Fruit fly (Drosophila melanogaster) whole organism, embryonic: ENCODE results near the gene CG42728.

ENCODE experiments used
- Blimp-1 ChIP-seq: fragments of 200-800 bp; sonication (Bioruptor generic); optimal IDR thresholded peaks from 3 replicates; lab custom pipeline; 2018; ENCODE audit warnings: missing biosample characterization, missing genetic modification characterization, mild to moderate bottlenecking, moderate library complexity, missing genetic modification reagents
- CG12104 ChIP-seq: fragments of 200-800 bp; sonication (Bioruptor generic); optimal IDR thresholded peaks from 3 replicates; lab custom pipeline; 2016; ENCODE audit warnings: missing biosample characterization, missing genetic modification characterization
- CG13894 ChIP-seq: fragments of 200-800 bp; sonication (Bioruptor generic); optimal IDR thresholded peaks from 3 replicates; lab custom pipeline; 2018; ENCODE audit warnings: missing biosample characterization, mild to moderate bottlenecking, missing genetic modification characterization, moderate library complexity
- CG17186 ChIP-seq: fragments of 200-800 bp; sonication (Bioruptor generic); optimal IDR thresholded peaks from 3 replicates; lab custom pipeline; 2017; ENCODE audit warnings: missing biosample characterization, missing genetic modification reagents, missing genetic modification characterization
- CG18262 ChIP-seq: fragments of 200-800 bp; optimal IDR thresholded peaks from 3 replicates; lab custom pipeline; 2019; ENCODE audit warnings: missing biosample characterization, mild to moderate bottlenecking, missing genetic modification characterization, moderate library complexity
- CG18476 ChIP-seq: fragments of 200-800 bp; sonication (Bioruptor generic); optimal IDR thresholded peaks from 2 replicates; lab custom pipeline; 2016; ENCODE audit warnings: missing biosample characterization, mild to moderate bottlenecking, missing genetic modification characterization
- CG34376 ChIP-seq: fragments of 200-800 bp; sonication (Bioruptor generic); optimal IDR thresholded peaks from 2 replicates; lab custom pipeline; 2018; ENCODE audit warnings: missing biosample characterization, mild to moderate bottlenecking, missing genetic modification characterization
- CG4328 ChIP-seq: fragments of 200-800 bp; sonication (Bioruptor generic); optimal IDR thresholded peaks from 3 replicates; lab custom pipeline; 2017; ENCODE audit warnings: missing biosample characterization, missing genetic modification reagents, missing genetic modification characterization
- CG6854 ChIP-seq: fragments of 200-800 bp; sonication (Bioruptor generic); optimal IDR thresholded peaks from 3 replicates; lab custom pipeline; 2017; ENCODE audit warnings: missing biosample characterization, mild to moderate bottlenecking, missing genetic modification characterization
- CG8089 ChIP-seq: fragments of 200-800 bp; sonication (Bioruptor generic); optimal IDR thresholded peaks from 3 replicates; lab custom pipeline; 2016; ENCODE audit warnings: missing biosample characterization, missing genetic modification characterization
- CG9437 ChIP-seq: fragments of 200-800 bp; sonication (Bioruptor generic); optimal IDR thresholded peaks from 2 replicates; lab custom pipeline; 2018; ENCODE audit warnings: missing biosample characterization, mild to moderate bottlenecking, missing genetic modification characterization
- CkIIα-i1 ChIP-seq: fragments of 200-800 bp; sonication (Bioruptor generic); IDR thresholded peaks from 2 replicates; pipeline ENCODE4 v1.3.6; 2022; ENCODE audit warnings: missing biosample characterization, missing genetic modification characterization
- Dad ChIP-seq: fragments of 200-800 bp; sonication (Bioruptor generic); optimal IDR thresholded peaks from 3 replicates; lab custom pipeline; 2016; ENCODE audit warnings: missing biosample characterization, missing genetic modification characterization
- Dll ChIP-seq: fragments of 200-800 bp; sonication (Bioruptor generic); IDR thresholded peaks from 4 replicates; pipeline ENCODE4 v1.3.6; 2022; ENCODE audit warnings: missing biosample characterization, missing genetic modification characterization; ENCODE audit not compliant: partially characterized antibody
- Doc2 ChIP-seq: fragments of 200-800 bp; sonication (Bioruptor generic); IDR thresholded peaks from 2 replicates; pipeline ENCODE4 v1.3.6; 2022; ENCODE audit warnings: missing biosample characterization, missing genetic modification characterization
- Drgx ChIP-seq: fragments of 200-800 bp; sonication (Bioruptor generic); IDR thresholded peaks from 2 replicates; pipeline ENCODE4 v1.3.6; 2022; ENCODE audit warnings: missing biosample characterization, missing genetic modification characterization
- HLH3B ChIP-seq: fragments of 200-800 bp; sonication (Bioruptor generic); IDR thresholded peaks from 2 replicates; pipeline ENCODE4 v1.3.6; 2022; ENCODE audit warnings: missing biosample characterization, missing genetic modification characterization
- HLH54F ChIP-seq: fragments of 200-800 bp; sonication (Bioruptor generic); optimal IDR thresholded peaks from 3 replicates; lab custom pipeline; 2016; ENCODE audit warnings: missing biosample characterization, missing genetic modification characterization
- HmgZ ChIP-seq: fragments of 200-800 bp; sonication (Bioruptor generic); optimal IDR thresholded peaks from 2 replicates; lab custom pipeline; 2018; ENCODE audit warnings: missing biosample characterization, mild to moderate bottlenecking, missing genetic modification characterization
- Hmx ChIP-seq: fragments of 200-800 bp; sonication (Bioruptor generic); optimal IDR thresholded peaks from 2 replicates; lab custom pipeline; 2016; ENCODE audit warnings: missing biosample characterization, missing genetic modification characterization
- Lim3 ChIP-seq: fragments of 200-800 bp; sonication (Bioruptor generic); IDR thresholded peaks from 2 replicates; pipeline ENCODE4 v1.3.6; 2022; ENCODE audit warnings: missing biosample characterization, missing genetic modification characterization
- Meics ChIP-seq: fragments of 200-800 bp; sonication (Bioruptor generic); optimal IDR thresholded peaks from 2 replicates; lab custom pipeline; 2017; ENCODE audit warnings: missing biosample characterization, mild to moderate bottlenecking, missing genetic modification characterization
- NC2α ChIP-seq: fragments of 200-800 bp; sonication (Bioruptor generic); optimal IDR thresholded peaks from 2 replicates; lab custom pipeline; 2016; ENCODE audit warnings: missing biosample characterization, missing genetic modification characterization
- Rx ChIP-seq: fragments of 200-800 bp; sonication (Bioruptor generic); IDR thresholded peaks from 2 replicates; pipeline ENCODE4 v1.3.6; 2022; ENCODE audit warnings: missing biosample characterization, missing genetic modification characterization
- Sin3A ChIP-seq: fragments of >200 bp; optimal IDR thresholded peaks from 2 replicates; lab custom pipeline; 2018
- Spps ChIP-seq: fragments of 200-800 bp; sonication (Bioruptor generic); optimal IDR thresholded peaks from 2 replicates; lab custom pipeline; 2018; ENCODE audit warnings: missing biosample characterization, mild to moderate bottlenecking, missing genetic modification characterization
- ase ChIP-seq: fragments of 200-800 bp; sonication (Bioruptor generic); IDR thresholded peaks from 3 replicates; pipeline ENCODE4 v1.3.6; 2022; ENCODE audit warnings: missing biosample characterization, missing genetic modification characterization
- dan ChIP-seq: fragments of 200-800 bp; sonication (Bioruptor generic); IDR thresholded peaks from 2 replicates; pipeline ENCODE4 v1.3.6; 2022; ENCODE audit warnings: missing biosample characterization, missing genetic modification characterization
- ewg ChIP-seq: fragments of 200-800 bp; sonication (Bioruptor generic); optimal IDR thresholded peaks from 3 replicates; lab custom pipeline; 2017; ENCODE audit warnings: mild to moderate bottlenecking, missing biosample characterization, missing genetic modification reagents, missing genetic modification characterization
- fd64A ChIP-seq: fragments of 200-800 bp; sonication (Bioruptor generic); optimal IDR thresholded peaks from 3 replicates; lab custom pipeline; 2018; ENCODE audit warnings: missing biosample characterization, mild to moderate bottlenecking, missing genetic modification characterization
- hkb ChIP-seq, 2 experiments: fragments of 200-800 bp in 1 of 2; fragments of >200 bp in 1 of 2; sonication (Bioruptor generic) in 1 of 2; IDR thresholded peaks in 1 of 2; optimal IDR thresholded peaks in 1 of 2; 2 replicates each; pipeline versions ENCODE4 v1.3.6 to Lab custom; 2017 to 2022; ENCODE audit warnings: missing biosample characterization in 1 of 2, missing genetic modification characterization in 1 of 2
- jumu ChIP-seq: fragments of 200-800 bp; sonication (Bioruptor generic); optimal IDR thresholded peaks from 3 replicates; lab custom pipeline; 2016; ENCODE audit warnings: missing biosample characterization, missing genetic modification characterization
- lab ChIP-seq: fragments of 200-800 bp; sonication (Bioruptor generic); optimal IDR thresholded peaks from 3 replicates; lab custom pipeline; 2017; ENCODE audit warnings: missing biosample characterization, missing genetic modification characterization, mild to moderate bottlenecking, moderate library complexity, missing genetic modification reagents
- mam ChIP-seq: fragments of 200-800 bp; sonication (Bioruptor generic); optimal IDR thresholded peaks from 3 replicates; lab custom pipeline; 2016; ENCODE audit warnings: missing biosample characterization, missing genetic modification characterization
- mld ChIP-seq: fragments of 200-800 bp; sonication (Bioruptor generic); IDR thresholded peaks from 3 replicates; pipeline ENCODE4 v1.3.6; 2022; ENCODE audit warnings: missing biosample characterization, missing genetic modification characterization; ENCODE audit not compliant: partially characterized antibody
- odd ChIP-seq: fragments of 200-800 bp; sonication (Bioruptor generic); optimal IDR thresholded peaks from 2 replicates; lab custom pipeline; 2017; ENCODE audit warnings: missing biosample characterization, mild to moderate bottlenecking, missing genetic modification characterization
- otp ChIP-seq: fragments of 200-800 bp; sonication (Bioruptor generic); IDR thresholded peaks from 3 replicates; pipeline ENCODE4, ENCODE4 v1.3.6; 2022; ENCODE audit warnings: missing biosample characterization, missing genetic modification characterization
- phol ChIP-seq: fragments of 200-800 bp; sonication (Bioruptor generic); optimal IDR thresholded peaks from 3 replicates; lab custom pipeline; 2018; ENCODE audit warnings: missing biosample characterization, mild to moderate bottlenecking, missing genetic modification characterization, moderate library complexity
- pros ChIP-seq: fragments of 200-800 bp; sonication (Bioruptor generic); optimal IDR thresholded peaks from 3 replicates; lab custom pipeline; 2019; ENCODE audit warnings: missing biosample characterization, mild to moderate bottlenecking, missing genetic modification characterization, moderate library complexity
- psq ChIP-seq: fragments of 200-800 bp; sonication (Bioruptor generic); optimal IDR thresholded peaks from 2 replicates; lab custom pipeline; 2017; ENCODE audit warnings: missing biosample characterization, missing genetic modification characterization
- run ChIP-seq: fragments of 200-800 bp; sonication (Bioruptor generic); optimal IDR thresholded peaks from 3 replicates; lab custom pipeline; 2018; ENCODE audit warnings: missing biosample characterization, mild to moderate bottlenecking, missing genetic modification characterization
- sc ChIP-seq, 3 experiments: fragments of >200 bp in 2 of 3; fragments of 200-800 bp in 1 of 3; sonication (Bioruptor generic) in 1 of 3; optimal IDR thresholded peaks; 2 replicates in 2 of 3; 3 replicates in 1 of 3; lab custom pipeline; 2017; ENCODE audit warnings: mild to moderate bottlenecking in 1 of 3, missing biosample characterization in 1 of 3, missing genetic modification characterization in 1 of 3, missing genetic modification reagents in 1 of 3
- shn ChIP-seq: fragments of 200-800 bp; sonication (Bioruptor generic); optimal IDR thresholded peaks from 3 replicates; lab custom pipeline; 2016; ENCODE audit warnings: missing biosample characterization, missing genetic modification characterization
- sim ChIP-seq: fragments of 200-800 bp; sonication (Bioruptor generic); IDR thresholded peaks from 2 replicates; pipeline ENCODE4 v1.3.6; 2022; ENCODE audit warnings: missing biosample characterization, missing genetic modification characterization
- slp2 ChIP-seq: fragments of 200-800 bp; sonication (Bioruptor generic); optimal IDR thresholded peaks from 2 replicates; lab custom pipeline; 2016; ENCODE audit warnings: missing biosample characterization, missing genetic modification characterization
- twi ChIP-seq: fragments of 200-800 bp; optimal IDR thresholded peaks from 2 replicates; lab custom pipeline; 2019; ENCODE audit warnings: missing biosample characterization, mild to moderate bottlenecking, missing genetic modification characterization, moderate library complexity
- z ChIP-seq: fragments of 200-800 bp; sonication (Bioruptor generic); IDR thresholded peaks from 3 replicates; pipeline ENCODE4 v1.3.6; 2022; ENCODE audit warnings: missing biosample characterization, missing genetic modification characterization
- zen2 ChIP-seq: fragments of 200-800 bp; sonication (Bioruptor generic); IDR thresholded peaks from 3 replicates; pipeline ENCODE4 v1.3.6; 2022; ENCODE audit warnings: missing biosample characterization, missing genetic modification characterization; ENCODE audit not compliant: partially characterized antibody

CG42728 gene

dm6 chr3L:15534274-15535227, 6.6 kb upstream of the CG42728 start (continued):
- TF ChIP-seq Lim3 (GFP tag; lab: Robert Waterston, UW) (no peak), zen2 (GFP tag; lab: Robert Waterston, UW) (no peak), ewg (peak; percentile 50), sim (GFP tag; lab: Robert Waterston, UW) (no peak), CkIIα-i1 (GFP tag; lab: Robert Waterston, UW) (no peak), twi (tag; lab: Kevin White, UChicago) (peak; percentile 30), Dll (GFP tag; lab: Robert Waterston, UW) (0 out of 4 replicates have a peak, but pooled peaks have one; percentile 5), CG6854 (GFP tag; lab: Kevin White, UChicago) (peak; percentile 27), ase (GFP tag; lab: Robert Waterston, UW) (no peak), HmgZ (tag; lab: Kevin White, UChicago) (no peak), shn (peak; percentile 48), HLH54F (GFP tag; lab: Kevin White, UChicago) (peak; percentile 68), NC2α (GFP tag; lab: Kevin White, UChicago) (no peak), Blimp-1 (GFP tag; lab: Kevin White, UChicago) (peak; percentile 16), CG12104 (peak; percentile 30), CG17186 (GFP tag; lab: Kevin White, UChicago) (no peak), lab (GFP tag; lab: Kevin White, UChicago) (peak; percentile 20), otp (GFP tag; lab: Robert Waterston, UW) (no peak), phol (tag; lab: Kevin White, UChicago) (peak; percentile 66), sc (optimal IDR thresholded peaks at IDR 0.05; lab: Kevin White, UChicago) (no peak), sc (GFP tag; optimal IDR thresholded peaks at IDR 0.05; lab: Kevin White, UChicago) (peak; percentile 39), pros (GFP tag; lab: Kevin White, UChicago) (peak; percentile 18), fd64A (GFP tag; lab: Kevin White, UChicago) (no peak), Hmx (GFP tag; lab: Kevin White, UChicago) (peak; percentile 49), slp2 (GFP tag; lab: Kevin White, UChicago) (peak; percentile 41), mld (GFP tag; lab: Robert Waterston, UW) (no peak), CG13894 (tag; lab: Kevin White, UChicago) (peak; percentile 3), CG9437 (GFP tag; lab: Kevin White, UChicago) (peak; percentile 83), Dad (GFP tag; lab: Kevin White, UChicago) (peak; percentile 18), mam (GFP tag; lab: Kevin White, UChicago) (peak; percentile 62), Spps (no peak), Meics (GFP tag; lab: Kevin White, UChicago) (peak; percentile 67), z (no peak), CG8089 (peak; percentile 2), Rx (GFP tag; lab: Robert Waterston, UW) (no peak), CG34376 (GFP tag; lab: Kevin White, UChicago) (no peak), Sin3A (lab: Kevin White, UChicago) (no peak), HLH3B (GFP tag; lab: Robert Waterston, UW) (peak; percentile 41; the same call in 1 of the 2 replicates), CG18262 (tag; lab: Kevin White, UChicago) (peak; percentile 85), odd (GFP tag; lab: Kevin White, UChicago) (peak; percentile 67), run (tag; lab: Kevin White, UChicago) (no peak), hkb (optimal IDR thresholded peaks at IDR 0.05; lab: Kevin White, UChicago) (no peak), hkb (GFP tag; IDR thresholded peaks at IDR 0.05; lab: Robert Waterston, UW) (0 out of 2 replicates have a peak, but pooled peaks have one; percentile 35), Doc2 (GFP tag; lab: Robert Waterston, UW) (no peak), CG4328 (GFP tag; lab: Kevin White, UChicago) (peak; percentile 50), dan (GFP tag; lab: Robert Waterston, UW) (no peak), CG18476 (peak; percentile 46), jumu (GFP tag; lab: Kevin White, UChicago) (peak; percentile 49), Drgx (GFP tag; lab: Robert Waterston, UW) (peak; percentile 28; the same call in 1 of the 2 replicates), psq (GFP tag; lab: Kevin White, UChicago) (peak; percentile 20)
